Worm (Caenorhabditis elegans) whole organism, early embryonic: ENCODE data around the gene K01A6.5.

Experiments used
- B0310.2 ChIP-seq: sonication (generic microtip); optimal IDR thresholded peaks from 2 replicates; lab custom pipeline; 2016; ENCODE audit warnings: mild to moderate bottlenecking, missing genetic modification characterization, missing compliant biosample characterization
- aly-1 ChIP-seq: sonication (generic microtip); optimal IDR thresholded peaks from 2 replicates; lab custom pipeline; 2016; ENCODE audit warnings: missing genetic modification characterization, missing compliant biosample characterization
- ama-1 ChIP-seq: fragments of 150-350 bp; optimal IDR thresholded peaks from 2 replicates; lab custom pipeline; 2014
- flt-1 ChIP-seq: fragments of 200-800 bp; sonication (Bioruptor generic); IDR thresholded peaks from 2 replicates; pipeline ENCODE4 v1.3.6; 2022; ENCODE audit warnings: missing genetic modification characterization, missing compliant biosample characterization
- hmbx-1 ChIP-seq: sonication (generic microtip); optimal IDR thresholded peaks from 2 replicates; lab custom pipeline; 2016; ENCODE audit warnings: mild to moderate bottlenecking, missing genetic modification characterization, missing compliant biosample characterization
- pes-1 ChIP-seq: fragments of 200-800 bp; sonication (Bioruptor generic); IDR thresholded peaks from 2 replicates; pipeline ENCODE4 v1.3.6; 2022; ENCODE audit warnings: missing genetic modification reagents, missing genetic modification characterization, missing compliant biosample characterization

DNA sequence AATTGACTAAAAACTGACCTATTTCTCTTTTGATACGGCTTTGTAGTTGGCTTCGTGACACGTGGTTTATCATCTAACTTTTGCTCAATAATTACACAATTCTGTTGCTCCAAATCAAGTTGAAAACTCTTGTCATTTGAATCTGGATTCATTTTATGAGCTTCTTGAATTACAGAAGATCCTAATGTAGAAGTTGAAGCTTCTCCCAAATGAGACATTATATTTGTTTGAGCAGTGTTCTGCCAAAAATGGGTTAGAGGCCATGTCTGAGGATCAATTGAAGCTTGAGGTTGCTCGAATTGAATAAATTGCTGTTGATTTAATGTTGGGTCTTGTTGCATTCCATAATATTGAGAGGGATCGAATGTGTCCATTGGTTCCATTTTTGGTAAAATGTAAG, 45.0 kb upstream of the K01A6.5 start:
- TF ChIP-seq B0310.2 (tag; lab: Kevin White, UChicago) (no peak), hmbx-1 (no peak), flt-1 (GFP tag; lab: Robert Waterston, UW) (no peak), ama-1 (lab: Kevin White, UChicago) (no peak), pes-1 (GFP tag; lab: Robert Waterston, UW) (no peak), aly-1 (tag; lab: Kevin White, UChicago) (no peak)
